Worm (Caenorhabditis elegans) whole organism, L2 larva: ENCODE data around the gene F53A9.3.

Experiments used
- F13H6.1 ChIP-seq: sonication (generic microtip); optimal IDR thresholded peaks from 2 replicates; lab custom pipeline; 2016; ENCODE audit warnings: missing genetic modification characterization, missing compliant biosample characterization
- R02D3.7 ChIP-seq: fragments of 150-350 bp; optimal IDR thresholded peaks from 2 replicates; lab custom pipeline; 2014; ENCODE audit warnings: missing biosample characterization, missing genetic modification characterization
- aly-2 ChIP-seq: fragments of 150-350 bp; optimal IDR thresholded peaks from 2 replicates; lab custom pipeline; 2014; ENCODE audit warnings: missing biosample characterization, missing genetic modification characterization
- blmp-1 ChIP-seq: sonication (generic microtip); optimal IDR thresholded peaks from 2 replicates; lab custom pipeline; 2017; ENCODE audit warnings: missing genetic modification characterization, mild to moderate bottlenecking, missing compliant biosample characterization, antibody characterized with exemption, moderate library complexity; ENCODE audit not compliant: insufficient read depth
- ceh-16 ChIP-seq: fragments of 150-350 bp; optimal IDR thresholded peaks from 2 replicates; lab custom pipeline; 2014; ENCODE audit warnings: missing biosample characterization, missing genetic modification characterization
- ceh-82 ChIP-seq: fragments of 150-350 bp; optimal IDR thresholded peaks from 2 replicates; lab custom pipeline; 2014; ENCODE audit warnings: missing biosample characterization, missing genetic modification characterization
- crh-2 ChIP-seq: sonication (generic microtip); optimal IDR thresholded peaks from 2 replicates; lab custom pipeline; 2017; ENCODE audit warnings: missing biosample characterization, missing genetic modification characterization
- egl-27 ChIP-seq: sonication (generic microtip); optimal IDR thresholded peaks from 3 replicates; lab custom pipeline; 2017; ENCODE audit warnings: missing biosample characterization, missing genetic modification reagents, missing genetic modification characterization
- elt-1 ChIP-seq: fragments of 150-350 bp; optimal IDR thresholded peaks from 2 replicates; lab custom pipeline; 2014; ENCODE audit warnings: missing biosample characterization, missing genetic modification characterization
- elt-3 ChIP-seq: sonication (generic microtip); optimal IDR thresholded peaks from 2 replicates; lab custom pipeline; 2017; ENCODE audit warnings: missing biosample characterization, missing genetic modification characterization
- fos-1 ChIP-seq: fragments of 150-350 bp; optimal IDR thresholded peaks from 2 replicates; lab custom pipeline; 2014; ENCODE audit warnings: missing biosample characterization, missing genetic modification characterization
- gmeb-1 ChIP-seq: fragments of 150-350 bp; optimal IDR thresholded peaks from 2 replicates; lab custom pipeline; 2014; ENCODE audit warnings: missing biosample characterization, missing genetic modification characterization
- lin-11 ChIP-seq: fragments of 150-350 bp; sonication (generic microtip); optimal IDR thresholded peaks from 2 replicates; lab custom pipeline; 2014; ENCODE audit warnings: missing biosample characterization, missing genetic modification characterization, inconsistent platforms, mixed read lengths
- lin-39 ChIP-seq: fragments of 150-350 bp; optimal IDR thresholded peaks from 2 replicates; lab custom pipeline; 2014; ENCODE audit warnings: missing biosample characterization, missing genetic modification reagents, missing genetic modification characterization
- lsy-2 ChIP-seq, 2 experiments: fragments of 150-350 bp in 1 of 2; sonication (generic microtip) in 1 of 2; optimal IDR thresholded peaks; 2 replicates each; lab custom pipeline; 2014 to 2017; ENCODE audit warnings: missing biosample characterization in 2 of 2, missing genetic modification characterization in 2 of 2
- mab-5 ChIP-seq: fragments of 150-350 bp; optimal IDR thresholded peaks from 2 replicates; lab custom pipeline; 2014; ENCODE audit warnings: missing biosample characterization, missing genetic modification characterization
- nhr-12 ChIP-seq: fragments of 150-350 bp; optimal IDR thresholded peaks from 2 replicates; lab custom pipeline; 2014; ENCODE audit warnings: missing biosample characterization, missing genetic modification characterization
- nhr-129 ChIP-seq: fragments of 150-350 bp; optimal IDR thresholded peaks from 2 replicates; lab custom pipeline; 2014; ENCODE audit warnings: missing biosample characterization, missing genetic modification characterization
- nhr-21 ChIP-seq: fragments of 150-350 bp; optimal IDR thresholded peaks from 2 replicates; lab custom pipeline; 2014; ENCODE audit warnings: missing biosample characterization, missing genetic modification characterization
- nhr-237 ChIP-seq: fragments of 150-350 bp; optimal IDR thresholded peaks from 2 replicates; lab custom pipeline; 2014; ENCODE audit warnings: missing biosample characterization, missing genetic modification characterization
- nhr-25 ChIP-seq: fragments of 150-350 bp; sonication (generic microtip); optimal IDR thresholded peaks from 3 replicates; lab custom pipeline; 2014; ENCODE audit warnings: missing biosample characterization, missing genetic modification characterization
- sem-4 ChIP-seq: fragments of 150-350 bp; optimal IDR thresholded peaks from 2 replicates; lab custom pipeline; 2014; ENCODE audit warnings: missing biosample characterization, missing genetic modification reagents, missing genetic modification characterization
- sma-3 ChIP-seq: sonication (generic microtip); optimal IDR thresholded peaks from 2 replicates; lab custom pipeline; 2016; ENCODE audit warnings: missing genetic modification reagents, missing genetic modification characterization, missing compliant biosample characterization
- sma-9 ChIP-seq, 2 experiments: fragments of 150-350 bp in 1 of 2; sonication (generic microtip) in 1 of 2; optimal IDR thresholded peaks; 2 replicates each; lab custom pipeline; 2014 to 2016; ENCODE audit warnings: missing genetic modification characterization in 2 of 2, mild to moderate bottlenecking in 1 of 2, missing biosample characterization in 1 of 2, missing compliant biosample characterization in 1 of 2, missing genetic modification reagents in 1 of 2, moderate library complexity in 1 of 2
- snpc-4 ChIP-seq: fragments of 150-350 bp; optimal IDR thresholded peaks from 2 replicates; lab custom pipeline; 2014; ENCODE audit warnings: missing biosample characterization, missing genetic modification characterization
- unc-62 ChIP-seq: fragments of 150-350 bp; optimal IDR thresholded peaks from 2 replicates; lab custom pipeline; 2014; ENCODE audit warnings: missing biosample characterization, missing genetic modification reagents, missing genetic modification characterization
- zag-1 ChIP-seq: fragments of 150-350 bp; optimal IDR thresholded peaks from 2 replicates; lab custom pipeline; 2014; ENCODE audit warnings: missing biosample characterization, missing genetic modification characterization
- ztf-1 ChIP-seq: fragments of 200-800 bp; sonication (Bioruptor generic); conservative IDR thresholded peaks from 2 replicates; pipeline ENCODE4 v1.3.6; 2022; ENCODE audit warnings: missing genetic modification characterization, missing compliant biosample characterization
- ztf-11 ChIP-seq: sonication (generic microtip); optimal IDR thresholded peaks from 2 replicates; lab custom pipeline; 2017; ENCODE audit warnings: missing biosample characterization, missing genetic modification characterization
- ztf-4 ChIP-seq: fragments of 150-350 bp; optimal IDR thresholded peaks from 2 replicates; lab custom pipeline; 2014; ENCODE audit warnings: missing biosample characterization, missing genetic modification characterization

The F53A9.3 gene

ce11 chrX:8704830-8705229 lies 3.3 kb upstream of the F53A9.3 start:
- TF ChIP-seq R02D3.7 (tag; lab: Kevin White, UChicago) = no peak
- no peak for TF ChIP-seq nhr-129
- no peak for TF ChIP-seq nhr-25 (tag; lab: Kevin White, UChicago)
- TF ChIP-seq, all 48 proteins: peak for 0

ce11 chrX:8709424-8709823 lies 1.3 kb downstream of the F53A9.3 start, which contains the start of gene kreg-1:
Gene kreg-1, plus strand, starts transcription at chrX:8709764.
- TF ChIP-seq blmp-1 (tag; lab: Kevin White, UChicago) (no peak), elt-1 (no peak), nhr-129 (peak; percentile 16), fos-1 (peak; percentile 73)
- TF ChIP-seq, all 48 proteins: peak for 2

ce11 chrX:8711141-8711645 lies 3.0 kb downstream of the F53A9.3 start, which contains the start of gene F53A9.1:
Gene F53A9.1, plus strand, starts transcription at chrX:8711595.
- no peak for TF ChIP-seq sma-9 (GFP tag; optimal IDR thresholded peaks at IDR 0.05; lab: Kevin White, UChicago)
- no peak for TF ChIP-seq sma-9 (tag; optimal IDR thresholded peaks at IDR 0.05; lab: Kevin White, UChicago)
- TF ChIP-seq snpc-4 (tag; lab: Kevin White, UChicago) = no peak
- no peak for TF ChIP-seq F13H6.1
- peak; percentile 22 for TF ChIP-seq fos-1
- TF ChIP-seq nhr-12 (tag; lab: Kevin White, UChicago) = no peak
- no peak for TF ChIP-seq lin-11 (tag; lab: Kevin White, UChicago)
- TF ChIP-seq zag-1 (tag; lab: Kevin White, UChicago) = no peak
- no peak for TF ChIP-seq egl-27 (tag; lab: Kevin White, UChicago)
- TF ChIP-seq gmeb-1 (tag; lab: Kevin White, UChicago) = no peak
- TF ChIP-seq, all 48 proteins: peak for 1

- TF ChIP-seq nhr-25 (tag; lab: Kevin White, UChicago) = no peak
- TF ChIP-seq lsy-2 (tag; optimal IDR thresholded peaks at IDR 0.05; lab: Kevin White, UChicago) = no peak
- no peak for TF ChIP-seq ceh-16 (tag; lab: Kevin White, UChicago)
- peak; percentile 37 for TF ChIP-seq crh-2 (tag; lab: Kevin White, UChicago)
- TF ChIP-seq blmp-1 (tag; lab: Kevin White, UChicago) = no peak
- no peak for TF ChIP-seq aly-2 (tag; lab: Kevin White, UChicago)
- TF ChIP-seq fos-1 = peak; percentile 81
- no peak for TF ChIP-seq sma-3 (GFP tag; lab: Kevin White, UChicago)
- no peak for TF ChIP-seq zag-1 (tag; lab: Kevin White, UChicago)
- no peak for TF ChIP-seq nhr-237 (tag; lab: Kevin White, UChicago)
- no peak for TF ChIP-seq ztf-1 (GFP tag; lab: Robert Waterston, UW)
- TF ChIP-seq ceh-82 (tag; lab: Kevin White, UChicago) = no peak
- TF ChIP-seq sem-4 = no peak
- peak; percentile 23 for TF ChIP-seq F13H6.1
- no peak for TF ChIP-seq unc-62
- TF ChIP-seq sma-9 (GFP tag; optimal IDR thresholded peaks at IDR 0.05; lab: Kevin White, UChicago) = peak; percentile 51
- TF ChIP-seq sma-9 (tag; optimal IDR thresholded peaks at IDR 0.05; lab: Kevin White, UChicago) = no peak
- TF ChIP-seq nhr-21 = no peak
- TF ChIP-seq egl-27 (tag; lab: Kevin White, UChicago) = no peak
- no peak for TF ChIP-seq mab-5 (tag; lab: Kevin White, UChicago)
- TF ChIP-seq, all 48 proteins: peak for 4
Observed at ce11 chrX:8712662-8713061, 4.5 kb downstream of the F53A9.3 start.

- TF ChIP-seq fos-1 (peak; percentile 63), egl-27 (tag; lab: Kevin White, UChicago) (no peak), lin-39 (tag; lab: Kevin White, UChicago) (no peak), sma-9 (GFP tag; optimal IDR thresholded peaks at IDR 0.05; lab: Kevin White, UChicago) (peak; percentile 39), sma-9 (tag; optimal IDR thresholded peaks at IDR 0.05; lab: Kevin White, UChicago) (no peak), ceh-82 (tag; lab: Kevin White, UChicago) (no peak), elt-3 (tag; lab: Kevin White, UChicago) (no peak), sma-3 (GFP tag; lab: Kevin White, UChicago) (no peak), crh-2 (tag; lab: Kevin White, UChicago) (no peak), gmeb-1 (tag; lab: Kevin White, UChicago) (peak; percentile 19), ztf-11 (no peak), ztf-4 (tag; lab: Kevin White, UChicago) (no peak)
Observed at ce11 chrX:8713754-8714295, 5.7 kb downstream of the F53A9.3 start, which contains the start of gene F53A9.6. Gene F53A9.6, minus strand, starts transcription at chrX:8713804.
